Fruit fly (Drosophila melanogaster) whole organism, embryonic: Measurements from ENCODE around the gene hfp.

ENCODE experiments used
- Adf1 ChIP-seq: fragments of 200-800 bp; sonication (Bioruptor generic); IDR thresholded peaks from 2 replicates; pipeline ENCODE4 v1.3.6; 2022; ENCODE audit warnings: missing biosample characterization, missing genetic modification characterization
- CG11504 ChIP-seq: fragments of 200-800 bp; sonication (Bioruptor generic); optimal IDR thresholded peaks from 3 replicates; lab custom pipeline; 2019; ENCODE audit warnings: missing biosample characterization, mild to moderate bottlenecking, missing genetic modification characterization, moderate library complexity
- CG12219 ChIP-seq: fragments of 200-800 bp; sonication (Bioruptor generic); optimal IDR thresholded peaks from 3 replicates; lab custom pipeline; 2018; ENCODE audit warnings: missing biosample characterization, mild to moderate bottlenecking, missing genetic modification characterization
- CG1603 ChIP-seq: fragments of 200-800 bp; sonication (Bioruptor generic); optimal IDR thresholded peaks from 2 replicates; lab custom pipeline; 2019; ENCODE audit warnings: missing biosample characterization, mild to moderate bottlenecking, missing genetic modification characterization, moderate library complexity
- CG17361 ChIP-seq: fragments of 200-800 bp; sonication (Bioruptor generic); IDR thresholded peaks from 3 replicates; pipeline ENCODE4 v1.3.6; 2022; ENCODE audit warnings: missing biosample characterization, missing genetic modification characterization
- CG18599 ChIP-seq: fragments of 200-800 bp; sonication (Bioruptor generic); optimal IDR thresholded peaks from 3 replicates; lab custom pipeline; 2017; ENCODE audit warnings: missing biosample characterization, missing genetic modification characterization, mild to moderate bottlenecking, moderate library complexity, missing genetic modification reagents
- CG18619 ChIP-seq: fragments of 200-800 bp; sonication (Bioruptor generic); optimal IDR thresholded peaks from 3 replicates; lab custom pipeline; 2017; ENCODE audit warnings: missing biosample characterization, mild to moderate bottlenecking, missing genetic modification characterization
- CG2202 ChIP-seq: fragments of 200-800 bp; sonication (Bioruptor generic); optimal IDR thresholded peaks from 2 replicates; lab custom pipeline; 2018; ENCODE audit warnings: missing biosample characterization, mild to moderate bottlenecking, missing genetic modification characterization
- CG3407 ChIP-seq: fragments of 200-800 bp; sonication (Bioruptor generic); optimal IDR thresholded peaks from 2 replicates; lab custom pipeline; 2018; ENCODE audit warnings: missing biosample characterization, mild to moderate bottlenecking, missing genetic modification characterization
- CG4404 ChIP-seq: fragments of 200-800 bp; sonication (Bioruptor generic); IDR thresholded peaks from 2 replicates; pipeline ENCODE4 v1.3.6; 2022; ENCODE audit warnings: missing biosample characterization, missing genetic modification characterization
- CG6272 ChIP-seq: fragments of 200-800 bp; sonication (Bioruptor generic); IDR thresholded peaks from 2 replicates; pipeline ENCODE4 v1.3.6; 2022; ENCODE audit warnings: missing biosample characterization, missing genetic modification characterization
- CG6765 ChIP-seq: fragments of 200-800 bp; sonication (Bioruptor generic); optimal IDR thresholded peaks from 3 replicates; lab custom pipeline; 2017; ENCODE audit warnings: missing biosample characterization, mild to moderate bottlenecking, missing genetic modification characterization
- CG6791 ChIP-seq: fragments of 200-800 bp; sonication (Bioruptor generic); IDR thresholded peaks from 3 replicates; pipeline ENCODE4 v1.3.6; 2022; ENCODE audit warnings: missing biosample characterization, missing genetic modification characterization; ENCODE audit not compliant: partially characterized antibody
- CG6854 ChIP-seq: fragments of 200-800 bp; sonication (Bioruptor generic); optimal IDR thresholded peaks from 3 replicates; lab custom pipeline; 2017; ENCODE audit warnings: missing biosample characterization, mild to moderate bottlenecking, missing genetic modification characterization
- CG8765 ChIP-seq: fragments of 200-800 bp; sonication (Bioruptor generic); IDR thresholded peaks from 2 replicates; pipeline ENCODE4 v1.3.6; 2022; ENCODE audit warnings: missing biosample characterization, missing genetic modification characterization
- CG9437 ChIP-seq: fragments of 200-800 bp; sonication (Bioruptor generic); optimal IDR thresholded peaks from 2 replicates; lab custom pipeline; 2018; ENCODE audit warnings: missing biosample characterization, mild to moderate bottlenecking, missing genetic modification characterization
- Dek ChIP-seq: fragments of 200-800 bp; sonication (Bioruptor generic); optimal IDR thresholded peaks from 3 replicates; lab custom pipeline; 2019; ENCODE audit warnings: missing biosample characterization, mild to moderate bottlenecking, missing genetic modification characterization, moderate library complexity
- E2f1 ChIP-seq: fragments of 200-800 bp; sonication (Bioruptor generic); IDR thresholded peaks from 2 replicates; pipeline ENCODE4 v1.3.6; 2022; ENCODE audit warnings: missing biosample characterization, missing genetic modification characterization
- ERR ChIP-seq: fragments of 200-800 bp; sonication (Bioruptor generic); optimal IDR thresholded peaks from 2 replicates; lab custom pipeline; 2016; ENCODE audit warnings: missing biosample characterization, missing genetic modification characterization
- H15 ChIP-seq: fragments of 200-800 bp; sonication (Bioruptor generic); IDR thresholded peaks from 3 replicates; pipeline ENCODE4 v1.3.6; 2022; ENCODE audit warnings: missing biosample characterization, missing genetic modification characterization
- HLH3B ChIP-seq: fragments of 200-800 bp; sonication (Bioruptor generic); IDR thresholded peaks from 2 replicates; pipeline ENCODE4 v1.3.6; 2022; ENCODE audit warnings: missing biosample characterization, missing genetic modification characterization
- HmgD ChIP-seq: fragments of 200-800 bp; sonication (Bioruptor generic); optimal IDR thresholded peaks from 3 replicates; lab custom pipeline; 2016; ENCODE audit warnings: missing biosample characterization, missing genetic modification characterization
- Taf1 ChIP-seq: fragments of 200-800 bp; sonication (Bioruptor generic); IDR thresholded peaks from 2 replicates; pipeline ENCODE4 v1.3.6; 2022; ENCODE audit warnings: missing biosample characterization, missing genetic modification characterization
- amos ChIP-seq: fragments of 200-800 bp; sonication (Bioruptor generic); IDR thresholded peaks from 2 replicates; pipeline ENCODE4 v1.3.6; 2022; ENCODE audit warnings: missing biosample characterization, missing genetic modification characterization; ENCODE audit not compliant: partially characterized antibody
- ase ChIP-seq: fragments of 200-800 bp; sonication (Bioruptor generic); IDR thresholded peaks from 3 replicates; pipeline ENCODE4 v1.3.6; 2022; ENCODE audit warnings: missing biosample characterization, missing genetic modification characterization
- bab2 ChIP-seq: fragments of 200-800 bp; sonication (Bioruptor generic); optimal IDR thresholded peaks from 2 replicates; lab custom pipeline; 2016; ENCODE audit warnings: missing biosample characterization, missing genetic modification characterization
- cg ChIP-seq: fragments of 200-800 bp; sonication (Bioruptor generic); optimal IDR thresholded peaks from 3 replicates; lab custom pipeline; 2019; ENCODE audit warnings: missing biosample characterization, mild to moderate bottlenecking, missing genetic modification characterization, moderate library complexity
- crol ChIP-seq: fragments of 200-800 bp; sonication (Bioruptor generic); IDR thresholded peaks from 2 replicates; pipeline ENCODE4 v1.3.6; 2022; ENCODE audit warnings: missing biosample characterization, missing genetic modification characterization
- dati ChIP-seq: fragments of 200-800 bp; sonication (Bioruptor generic); IDR thresholded peaks from 2 replicates; pipeline ENCODE4 v1.3.6; 2022; ENCODE audit warnings: missing biosample characterization, missing genetic modification characterization
- esg ChIP-seq: fragments of 200-800 bp; sonication (Bioruptor generic); conservative IDR thresholded peaks from 2 replicates; pipeline ENCODE4 v1.3.6; 2022; ENCODE audit warnings: missing biosample characterization, missing genetic modification characterization
- ewg ChIP-seq: fragments of 200-800 bp; sonication (Bioruptor generic); optimal IDR thresholded peaks from 3 replicates; lab custom pipeline; 2017; ENCODE audit warnings: mild to moderate bottlenecking, missing biosample characterization, missing genetic modification reagents, missing genetic modification characterization
- exex ChIP-seq: fragments of 200-800 bp; sonication (Bioruptor generic); optimal IDR thresholded peaks from 4 replicates; lab custom pipeline; 2018; ENCODE audit warnings: missing biosample characterization, mild to moderate bottlenecking, missing genetic modification characterization, moderate library complexity
- fd3F ChIP-seq: fragments of 200-800 bp; sonication (Bioruptor generic); optimal IDR thresholded peaks from 2 replicates; lab custom pipeline; 2018; ENCODE audit warnings: missing biosample characterization, mild to moderate bottlenecking, missing genetic modification characterization, moderate library complexity
- hbn ChIP-seq: fragments of 200-800 bp; sonication (Bioruptor generic); IDR thresholded peaks from 2 replicates; pipeline ENCODE4 v1.3.6; 2022; ENCODE audit warnings: missing biosample characterization, missing genetic modification characterization; ENCODE audit not compliant: partially characterized antibody
- hth ChIP-seq: fragments of >200 bp; optimal IDR thresholded peaks from 2 replicates; lab custom pipeline; 2017; ENCODE audit warnings: inconsistent platforms
- insv ChIP-seq, 2 experiments: fragments of 200-800 bp; sonication (Bioruptor generic); optimal IDR thresholded peaks; 3 replicates each; lab custom pipeline; 2016 to 2018; ENCODE audit warnings: missing biosample characterization in 2 of 2, missing genetic modification characterization in 2 of 2
- mam ChIP-seq: fragments of 200-800 bp; sonication (Bioruptor generic); optimal IDR thresholded peaks from 3 replicates; lab custom pipeline; 2016; ENCODE audit warnings: missing biosample characterization, missing genetic modification characterization
- org-1 ChIP-seq: fragments of 200-800 bp; sonication (Bioruptor generic); optimal IDR thresholded peaks from 2 replicates; lab custom pipeline; 2017; ENCODE audit warnings: missing biosample characterization, missing genetic modification characterization
- pan ChIP-seq, 4 experiments: fragments of >200 bp in 3 of 4; fragments of 200-800 bp in 1 of 4; sonication (Bioruptor generic) in 1 of 4; optimal IDR thresholded peaks in 3 of 4; IDR thresholded peaks in 1 of 4; 2 replicates each; pipeline versions ENCODE4 v1.3.6 to Lab custom; 2017 to 2022; ENCODE audit warnings: missing biosample characterization in 2 of 4, missing genetic modification characterization in 2 of 4, mixed read lengths in 1 of 4
- pros ChIP-seq: fragments of 200-800 bp; sonication (Bioruptor generic); optimal IDR thresholded peaks from 3 replicates; lab custom pipeline; 2019; ENCODE audit warnings: missing biosample characterization, mild to moderate bottlenecking, missing genetic modification characterization, moderate library complexity
- pzg ChIP-seq: fragments of 200-800 bp; sonication (Bioruptor generic); optimal IDR thresholded peaks from 3 replicates; lab custom pipeline; 2018; ENCODE audit warnings: missing biosample characterization, mild to moderate bottlenecking, missing genetic modification characterization, moderate library complexity
- ro ChIP-seq: fragments of 200-800 bp; sonication (Bioruptor generic); IDR thresholded peaks from 2 replicates; pipeline ENCODE4 v1.3.6; 2022; ENCODE audit warnings: missing biosample characterization, missing genetic modification characterization
- salm ChIP-seq: fragments of 200-800 bp; sonication (Bioruptor generic); optimal IDR thresholded peaks from 2 replicates; lab custom pipeline; 2018; ENCODE audit warnings: missing biosample characterization, mild to moderate bottlenecking, missing genetic modification characterization
- scrt ChIP-seq: fragments of 200-800 bp; sonication (Bioruptor generic); optimal IDR thresholded peaks from 2 replicates; lab custom pipeline; 2018; ENCODE audit warnings: missing biosample characterization, mild to moderate bottlenecking, missing genetic modification characterization, moderate library complexity
- tll ChIP-seq, 2 experiments: fragments of 200-800 bp in 1 of 2; fragments of >200 bp in 1 of 2; sonication (Bioruptor generic) in 1 of 2; optimal IDR thresholded peaks; 2 replicates each; lab custom pipeline; 2017 to 2019; ENCODE audit warnings: missing biosample characterization in 2 of 2, missing genetic modification characterization in 2 of 2, mild to moderate bottlenecking in 1 of 2, moderate library complexity in 1 of 2
- trh ChIP-seq: fragments of 200-800 bp; sonication (Bioruptor generic); optimal IDR thresholded peaks from 2 replicates; lab custom pipeline; 2016; ENCODE audit warnings: missing biosample characterization, missing genetic modification characterization
- twi ChIP-seq: fragments of 200-800 bp; optimal IDR thresholded peaks from 2 replicates; lab custom pipeline; 2019; ENCODE audit warnings: missing biosample characterization, mild to moderate bottlenecking, missing genetic modification characterization, moderate library complexity
- unc-4 ChIP-seq: fragments of 200-800 bp; sonication (Bioruptor generic); IDR thresholded peaks from 2 replicates; pipeline ENCODE4 v1.3.6; 2022; ENCODE audit warnings: missing biosample characterization, missing genetic modification characterization; ENCODE audit not compliant: partially characterized antibody

The hfp gene

DNA sequence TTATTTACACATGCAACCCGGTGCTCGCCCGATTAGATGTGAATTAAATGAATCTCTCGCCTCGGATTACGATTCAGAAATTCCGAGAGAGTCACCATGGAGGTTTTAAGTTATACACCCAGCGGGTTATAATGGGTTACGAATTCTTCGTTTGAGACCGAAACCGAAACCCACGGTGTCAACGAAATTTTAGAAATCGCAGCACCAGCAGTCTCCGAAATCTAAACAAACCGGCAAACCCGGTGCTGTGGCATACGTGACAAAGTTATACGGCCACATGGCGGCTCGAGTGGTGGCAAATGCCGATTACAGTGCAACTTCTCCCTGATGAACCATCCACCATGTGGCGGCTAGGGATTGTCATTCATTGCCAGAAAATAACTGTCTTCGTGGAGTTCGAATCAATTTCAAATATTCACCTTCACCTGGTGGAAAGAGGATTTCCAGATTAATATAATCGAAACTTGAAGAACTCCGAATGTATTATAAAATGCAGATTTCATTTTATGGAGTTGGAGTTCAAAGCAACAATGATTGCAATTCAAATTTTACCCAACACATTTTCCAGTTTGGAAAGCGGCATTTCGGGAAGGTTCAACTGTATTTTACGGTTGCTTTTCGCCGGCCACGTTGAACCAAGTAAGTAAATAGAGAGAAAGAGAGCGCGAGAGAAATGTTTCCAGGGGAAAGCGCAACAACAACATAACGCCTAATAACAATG lies 13.6 kb upstream of the hfp start (continued):
- TF ChIP-seq pzg: no peak
- TF ChIP-seq mam: peak; percentile 59
- TF ChIP-seq hth (lab: Kevin White, UChicago): no peak
- TF ChIP-seq CG9437 (GFP tag; lab: Kevin White, UChicago): peak; percentile 73
- TF ChIP-seq pros (GFP tag; lab: Kevin White, UChicago): peak; percentile 53
- TF ChIP-seq amos (GFP tag; lab: Robert Waterston, UW): no peak
- TF ChIP-seq dati: no peak
- peak; percentile 32; the same call in 1 of the 2 replicates for TF ChIP-seq CG8765 (GFP tag; lab: Robert Waterston, UW)
- no peak for TF ChIP-seq H15 (GFP tag; lab: Robert Waterston, UW)
- TF ChIP-seq twi: peak; percentile 76
- TF ChIP-seq cg (GFP tag; lab: Kevin White, UChicago): no peak
- no peak for TF ChIP-seq crol (GFP tag; lab: Robert Waterston, UW)
- no peak for TF ChIP-seq exex (tag; lab: Kevin White, UChicago)
- TF ChIP-seq Adf1 (GFP tag; lab: Robert Waterston, UW): no peak
- peak; percentile 21 for TF ChIP-seq HmgD
- TF ChIP-seq bab2: peak; percentile 73
- peak; percentile 66 for TF ChIP-seq CG4404
- peak; percentile 78 for TF ChIP-seq CG18619 (GFP tag; lab: Kevin White, UChicago)
- TF ChIP-seq HLH3B (GFP tag; lab: Robert Waterston, UW): peak; percentile 53; the same call in 1 of the 2 replicates
- TF ChIP-seq insv (GFP tag; optimal IDR thresholded peaks at IDR 0.05; lab: Kevin White, UChicago): peak in 1 of 2 experiments; percentile 24
- peak; percentile 52 for TF ChIP-seq CG2202 (tag; lab: Kevin White, UChicago)
- TF ChIP-seq esg (GFP tag; lab: Robert Waterston, UW): peak; percentile 36
- TF ChIP-seq scrt: peak; percentile 3
- no peak for TF ChIP-seq unc-4 (GFP tag; lab: Robert Waterston, UW)
- TF ChIP-seq tll (GFP tag; optimal IDR thresholded peaks at IDR 0.05; lab: Kevin White, UChicago): no peak
- no peak for TF ChIP-seq Taf1 (GFP tag; lab: Robert Waterston, UW)
- peak; percentile 76 for TF ChIP-seq org-1 (GFP tag; lab: Kevin White, UChicago)
- peak; percentile 68 for TF ChIP-seq CG12219
- TF ChIP-seq ro (GFP tag; lab: Robert Waterston, UW): no peak
- 0 out of 3 replicates have a peak, but pooled peaks have one; percentile 5 for TF ChIP-seq ase (GFP tag; lab: Robert Waterston, UW)
- TF ChIP-seq CG3407 (GFP tag; lab: Kevin White, UChicago): peak; percentile 71
- TF ChIP-seq Dek (tag; lab: Kevin White, UChicago): peak; percentile 47
- TF ChIP-seq CG17361 (GFP tag; lab: Robert Waterston, UW): peak; percentile 82
- peak; percentile 70 for TF ChIP-seq CG18599 (GFP tag; lab: Kevin White, UChicago)
- no peak for TF ChIP-seq CG6791 (GFP tag; lab: Robert Waterston, UW)
- no peak for TF ChIP-seq hbn (GFP tag; lab: Robert Waterston, UW)
- peak; percentile 54 for TF ChIP-seq trh
- TF ChIP-seq CG11504 (tag; lab: Kevin White, UChicago): peak; percentile 83
- peak; percentile 17 for TF ChIP-seq fd3F (GFP tag; lab: Kevin White, UChicago)
- peak; percentile 70 for TF ChIP-seq CG1603 (tag; lab: Kevin White, UChicago)
- TF ChIP-seq ewg: peak; percentile 63
- TF ChIP-seq ERR: no peak
- TF ChIP-seq pan (optimal IDR thresholded peaks at IDR 0.05; lab: Kevin White, UChicago): no peak
- TF ChIP-seq pan (GFP tag; optimal IDR thresholded peaks at IDR 0.05 in 1 of 2, IDR thresholded peaks at IDR 0.05 in 1 of 2): peak in 1 of 2 experiments; percentile 46
- no peak for TF ChIP-seq CG6854 (GFP tag; lab: Kevin White, UChicago)
- TF ChIP-seq E2f1 (GFP tag; lab: Robert Waterston, UW): 0 out of 2 replicates have a peak, but pooled peaks have one; percentile 25
- TF ChIP-seq CG6272: peak; percentile 51
- TF ChIP-seq CG6765 (GFP tag; lab: Kevin White, UChicago): no peak
- peak; percentile 55 for TF ChIP-seq salm (tag; lab: Kevin White, UChicago)
